Worm (Caenorhabditis elegans): Measurements from ENCODE around the gene egl-17.

DNA sequence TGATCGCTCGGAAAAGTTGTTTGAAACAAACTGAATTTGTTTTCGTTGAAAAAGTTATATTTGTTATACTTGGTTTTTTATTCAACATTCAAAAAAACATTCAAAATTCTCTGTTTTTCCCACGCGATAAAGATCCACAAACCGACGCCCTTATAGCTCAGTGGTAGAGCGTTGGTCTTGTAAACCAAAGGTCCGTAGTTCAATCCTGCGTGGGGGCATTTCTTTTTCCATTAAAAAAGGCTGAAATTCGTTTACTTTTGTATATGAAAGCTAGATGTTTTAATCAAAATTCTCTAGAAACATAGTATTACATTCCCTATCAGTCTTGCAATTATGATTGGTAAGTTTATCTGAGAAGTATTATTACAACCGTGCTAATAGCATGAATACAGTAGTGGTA lies 1.8 kb upstream of the egl-17 start:
- TF ChIP-seq snpc-4 (tag; optimal IDR thresholded peaks at IDR 0.05) (no peak), elt-1 (tag; optimal IDR thresholded peaks at IDR 0.05) (no peak), fos-1 (tag; optimal IDR thresholded peaks at IDR 0.05) (no peak)
